Fruit fly (Drosophila melanogaster) whole organism, prepupa: Measurements from ENCODE around the gene RpS19a.

Experiments
- Blimp-1 ChIP-seq: fragments of 200-800 bp; sonication (Bioruptor generic); optimal IDR thresholded peaks from 3 replicates; lab custom pipeline; 2017; ENCODE audit warnings: missing biosample characterization, missing genetic modification characterization, mild to moderate bottlenecking, moderate library complexity, missing genetic modification reagents
- CG10669 ChIP-seq: fragments of 200-800 bp; sonication (Bioruptor generic); optimal IDR thresholded peaks from 3 replicates; lab custom pipeline; 2018; ENCODE audit warnings: missing biosample characterization, mild to moderate bottlenecking, missing genetic modification characterization, moderate library complexity
- CG11294 ChIP-seq: fragments of 200-800 bp; sonication (Bioruptor generic); IDR thresholded peaks from 2 replicates; pipeline ENCODE4 v1.3.6; 2022; ENCODE audit warnings: missing biosample characterization, missing genetic modification characterization
- CG11762 ChIP-seq: fragments of 200-800 bp; sonication (Bioruptor generic); optimal IDR thresholded peaks from 3 replicates; lab custom pipeline; 2016; ENCODE audit warnings: missing biosample characterization, missing genetic modification characterization; ENCODE audit not compliant: insufficient read depth
- CG11902 ChIP-seq: fragments of 200-800 bp; sonication (Bioruptor generic); optimal IDR thresholded peaks from 3 replicates; lab custom pipeline; 2016; ENCODE audit warnings: missing biosample characterization, missing genetic modification characterization
- CG15336 ChIP-seq: fragments of 200-800 bp; sonication (Bioruptor generic); IDR thresholded peaks from 2 replicates; pipeline ENCODE4 v1.3.6; 2022; ENCODE audit warnings: missing biosample characterization, missing genetic modification characterization
- CG1621 ChIP-seq: fragments of 200-800 bp; sonication (Bioruptor generic); optimal IDR thresholded peaks from 3 replicates; lab custom pipeline; 2018; ENCODE audit warnings: missing biosample characterization, mild to moderate bottlenecking, missing genetic modification characterization
- CG3032 ChIP-seq: fragments of 200-800 bp; optimal IDR thresholded peaks from 2 replicates; lab custom pipeline; 2019; ENCODE audit warnings: missing biosample characterization, mild to moderate bottlenecking, missing genetic modification characterization, moderate library complexity
- CG32006 ChIP-seq: fragments of 200-800 bp; sonication (Bioruptor generic); optimal IDR thresholded peaks from 3 replicates; lab custom pipeline; 2017; ENCODE audit warnings: missing biosample characterization, mild to moderate bottlenecking, missing genetic modification characterization
- CG34406 ChIP-seq: fragments of 200-800 bp; sonication (Bioruptor generic); optimal IDR thresholded peaks from 3 replicates; lab custom pipeline; 2016; ENCODE audit warnings: missing biosample characterization, missing genetic modification characterization
- CG3919 ChIP-seq: fragments of 200-800 bp; sonication (Bioruptor generic); optimal IDR thresholded peaks from 3 replicates; lab custom pipeline; 2016; ENCODE audit warnings: missing biosample characterization, missing genetic modification characterization
- CG6276 ChIP-seq: fragments of 200-800 bp; sonication (Bioruptor generic); optimal IDR thresholded peaks from 2 replicates; lab custom pipeline; 2017; ENCODE audit warnings: missing biosample characterization, mild to moderate bottlenecking, missing genetic modification characterization
- CG6808 ChIP-seq: fragments of 200-800 bp; sonication (Bioruptor generic); optimal IDR thresholded peaks from 3 replicates; lab custom pipeline; 2017; ENCODE audit warnings: missing biosample characterization, missing genetic modification characterization, mild to moderate bottlenecking, moderate library complexity, missing genetic modification reagents
- CG6854 ChIP-seq: fragments of 200-800 bp; sonication (Bioruptor generic); optimal IDR thresholded peaks from 2 replicates; lab custom pipeline; 2017; ENCODE audit warnings: missing biosample characterization, mild to moderate bottlenecking, missing genetic modification characterization
- CG8119 ChIP-seq: fragments of 200-800 bp; sonication (Bioruptor generic); IDR thresholded peaks from 3 replicates; pipeline ENCODE4 v1.3.6; 2022; ENCODE audit warnings: missing biosample characterization, missing genetic modification characterization
- CG8632 ChIP-seq: fragments of 200-800 bp; sonication (Bioruptor generic); optimal IDR thresholded peaks from 3 replicates; lab custom pipeline; 2016; ENCODE audit warnings: missing biosample characterization, missing genetic modification characterization
- Eip75B ChIP-seq: fragments of 200-800 bp; sonication (Bioruptor generic); optimal IDR thresholded peaks from 3 replicates; lab custom pipeline; 2016; ENCODE audit warnings: missing biosample characterization, missing genetic modification characterization
- Eip78C ChIP-seq: fragments of 200-800 bp; sonication (Bioruptor generic); peaks from one replicate; lab custom pipeline; 2016; ENCODE audit warnings: missing biosample characterization, missing genetic modification characterization
- Ets21C ChIP-seq: fragments of 200-800 bp; sonication (Bioruptor generic); optimal IDR thresholded peaks from 3 replicates; lab custom pipeline; 2016; ENCODE audit warnings: missing biosample characterization, missing genetic modification characterization
- Gug ChIP-seq: fragments of 200-800 bp; sonication (Bioruptor generic); IDR thresholded peaks from 2 replicates; pipeline ENCODE4 v1.3.6; 2022; ENCODE audit warnings: missing biosample characterization, missing genetic modification characterization
- Hr38 ChIP-seq: sonication (Bioruptor generic); optimal IDR thresholded peaks from 2 replicates; lab custom pipeline; 2016; ENCODE audit warnings: missing biosample characterization, missing genetic modification characterization
- Hr39 ChIP-seq: fragments of 200-800 bp; sonication (Bioruptor generic); optimal IDR thresholded peaks from 2 replicates; lab custom pipeline; 2016; ENCODE audit warnings: missing biosample characterization, missing genetic modification characterization
- Hr4 ChIP-seq: fragments of 200-800 bp; sonication (Bioruptor generic); optimal IDR thresholded peaks from 3 replicates; lab custom pipeline; 2016; ENCODE audit warnings: missing biosample characterization, missing genetic modification characterization
- Lpt ChIP-seq: fragments of 200-800 bp; sonication (Bioruptor generic); optimal IDR thresholded peaks from 3 replicates; lab custom pipeline; 2016; ENCODE audit warnings: missing biosample characterization, missing genetic modification characterization
- Met ChIP-seq: fragments of 200-800 bp; sonication (Bioruptor generic); optimal IDR thresholded peaks from 3 replicates; lab custom pipeline; 2016; ENCODE audit warnings: missing biosample characterization, missing genetic modification characterization
- OdsH ChIP-seq: fragments of 200-800 bp; sonication (Bioruptor generic); optimal IDR thresholded peaks from 3 replicates; lab custom pipeline; 2016; ENCODE audit warnings: missing biosample characterization, missing genetic modification characterization
- Smox ChIP-seq: fragments of 200-800 bp; sonication (Bioruptor generic); optimal IDR thresholded peaks from 3 replicates; lab custom pipeline; 2016; ENCODE audit warnings: missing biosample characterization, missing genetic modification characterization
- Sox102F ChIP-seq: fragments of 200-800 bp; sonication (Bioruptor generic); optimal IDR thresholded peaks from 2 replicates; lab custom pipeline; 2016; ENCODE audit warnings: missing biosample characterization, mild to moderate bottlenecking, missing genetic modification characterization
- Sox14 ChIP-seq: fragments of 200-800 bp; sonication (Bioruptor generic); optimal IDR thresholded peaks from 3 replicates; lab custom pipeline; 2016; ENCODE audit warnings: missing biosample characterization, missing genetic modification characterization
- acj6 ChIP-seq: fragments of 200-800 bp; sonication (Bioruptor generic); optimal IDR thresholded peaks from 3 replicates; lab custom pipeline; 2016; ENCODE audit warnings: missing biosample characterization, missing genetic modification characterization
- cyc ChIP-seq: fragments of 200-800 bp; sonication (Bioruptor generic); optimal IDR thresholded peaks from 3 replicates; lab custom pipeline; 2016; ENCODE audit warnings: missing biosample characterization, missing genetic modification characterization
- dsx ChIP-seq: fragments of 200-800 bp; optimal IDR thresholded peaks from 3 replicates; lab custom pipeline; 2019; ENCODE audit warnings: missing biosample characterization, mild to moderate bottlenecking, missing genetic modification characterization, moderate library complexity; ENCODE audit not compliant: poor library complexity, severe bottlenecking
- fd59A ChIP-seq: fragments of 200-800 bp; sonication (Bioruptor generic); optimal IDR thresholded peaks from 2 replicates; lab custom pipeline; 2017; ENCODE audit warnings: missing biosample characterization, mild to moderate bottlenecking, missing genetic modification characterization, missing genetic modification reagents
- lz ChIP-seq: fragments of 200-800 bp; sonication (Bioruptor generic); optimal IDR thresholded peaks from 3 replicates; lab custom pipeline; 2016; ENCODE audit warnings: missing biosample characterization, missing genetic modification characterization
- net ChIP-seq: fragments of 200-800 bp; sonication (Bioruptor generic); optimal IDR thresholded peaks from 3 replicates; lab custom pipeline; 2016; ENCODE audit warnings: missing biosample characterization, missing genetic modification characterization
- pdm3 ChIP-seq: fragments of 200-800 bp; sonication (Bioruptor generic); optimal IDR thresholded peaks from 3 replicates; lab custom pipeline; 2016; ENCODE audit warnings: missing biosample characterization, missing genetic modification characterization
- salr ChIP-seq, 2 experiments: fragments of 200-800 bp; sonication (Bioruptor generic); optimal IDR thresholded peaks; 3 replicates each; lab custom pipeline; 2016 to 2018; ENCODE audit warnings: missing biosample characterization in 2 of 2, missing genetic modification characterization in 2 of 2, mild to moderate bottlenecking in 1 of 2
- spab ChIP-seq: fragments of 200-800 bp; sonication (Bioruptor generic); optimal IDR thresholded peaks from 2 replicates; lab custom pipeline; 2017; ENCODE audit warnings: missing biosample characterization, mild to moderate bottlenecking, missing genetic modification characterization, missing genetic modification reagents
- svp ChIP-seq: fragments of 200-800 bp; sonication (Bioruptor generic); peaks from one replicate; lab custom pipeline; 2016; ENCODE audit warnings: missing biosample characterization, missing genetic modification characterization
- topi ChIP-seq: fragments of 200-800 bp; sonication (Bioruptor generic); optimal IDR thresholded peaks from 3 replicates; lab custom pipeline; 2016; ENCODE audit warnings: missing biosample characterization, missing genetic modification characterization
- vri ChIP-seq: fragments of 200-800 bp; sonication (Bioruptor generic); optimal IDR thresholded peaks from 3 replicates; lab custom pipeline; 2016; ENCODE audit warnings: missing biosample characterization, mild to moderate bottlenecking, missing genetic modification characterization

RpS19a gene

dm6 chrX:16670691-16671481, 33.2 kb downstream of the RpS19a start (continued):
- no peak for TF ChIP-seq Blimp-1
- no peak for TF ChIP-seq CG3032 (tag; lab: Kevin White, UChicago)
- TF ChIP-seq vri, result no peak
- TF ChIP-seq salr (GFP tag; optimal IDR thresholded peaks at IDR 0.05; lab: Kevin White, UChicago), result no peak
- no peak for TF ChIP-seq Gug
- no peak for TF ChIP-seq CG34406 (GFP tag; lab: Kevin White, UChicago)
- no peak for TF ChIP-seq Hr38 (GFP tag; lab: Kevin White, UChicago)
- no peak for TF ChIP-seq fd59A
- TF ChIP-seq net, result no peak

DNA sequence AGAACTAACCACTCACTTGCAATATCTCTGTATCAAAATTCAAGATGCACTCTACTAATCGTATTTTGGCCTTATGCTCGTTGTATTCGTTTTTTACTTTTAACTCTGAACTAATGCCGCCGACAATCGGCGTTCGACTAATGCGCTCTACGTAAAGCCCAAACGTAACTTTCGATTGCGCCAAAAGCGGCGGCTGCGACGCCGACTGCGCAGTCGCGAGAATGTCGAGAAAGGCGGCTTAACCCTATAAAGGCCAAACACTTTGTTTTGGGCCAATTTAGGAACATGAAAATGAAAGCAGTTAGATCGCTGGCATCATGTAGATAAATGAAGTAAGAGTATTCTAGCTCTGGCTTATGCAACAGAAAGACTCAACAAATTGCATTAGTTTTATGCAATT, 35.2 kb downstream of the RpS19a start:
- no peak for TF ChIP-seq OdsH (GFP tag; lab: Kevin White, UChicago)

- no peak for TF ChIP-seq acj6
- TF ChIP-seq Met (GFP tag; lab: Kevin White, UChicago), result no peak
- no peak for TF ChIP-seq CG8632 (GFP tag; lab: Kevin White, UChicago)
- no peak for TF ChIP-seq svp
- TF ChIP-seq CG1621 (tag; lab: Kevin White, UChicago), result no peak
- no peak for TF ChIP-seq Hr4 (GFP tag; lab: Kevin White, UChicago)
- TF ChIP-seq CG8119 (GFP tag; lab: Robert Waterston, UW), result no peak
- TF ChIP-seq CG32006 (GFP tag; lab: Kevin White, UChicago), result no peak
- no peak for TF ChIP-seq net
- no peak for TF ChIP-seq fd59A
- TF ChIP-seq pdm3 (GFP tag; lab: Kevin White, UChicago), result no peak
- TF ChIP-seq CG11902, result no peak
- TF ChIP-seq Sox14 (GFP tag; lab: Kevin White, UChicago), result no peak
- TF ChIP-seq, all 60 proteins: peak for 0
These were observed 36.8 kb downstream of the RpS19a start for dm6 chrX:16674538-16674937.

DNA sequence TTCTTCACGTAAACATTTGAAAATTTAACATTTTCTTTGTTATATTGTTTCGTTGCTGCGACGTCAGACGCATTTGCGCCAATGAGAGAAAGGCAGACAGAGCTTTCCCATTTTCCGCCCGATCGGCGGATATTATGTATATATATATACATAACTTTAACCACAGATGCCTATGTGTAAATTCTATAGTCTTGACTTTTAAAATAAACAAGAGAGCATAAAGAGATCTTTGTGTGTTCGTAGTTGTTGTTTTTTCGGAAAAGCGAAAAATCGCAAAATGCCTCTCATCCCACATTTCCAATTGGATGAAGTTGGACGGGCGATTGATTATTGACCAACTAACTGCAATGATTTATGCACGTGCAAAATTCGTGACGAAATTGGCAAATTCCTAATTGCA, 39.0 kb downstream of the RpS19a start, which contains the start of gene CG13012:
Gene CG13012 (minus strand): TSS at position 101 of the 400 bp plus-strand sequence.
- TF ChIP-seq Hr39 (GFP tag; lab: Kevin White, UChicago) (no peak), Eip78C (GFP tag; lab: Kevin White, UChicago) (peak; percentile 52), CG15336 (no peak)

DNA sequence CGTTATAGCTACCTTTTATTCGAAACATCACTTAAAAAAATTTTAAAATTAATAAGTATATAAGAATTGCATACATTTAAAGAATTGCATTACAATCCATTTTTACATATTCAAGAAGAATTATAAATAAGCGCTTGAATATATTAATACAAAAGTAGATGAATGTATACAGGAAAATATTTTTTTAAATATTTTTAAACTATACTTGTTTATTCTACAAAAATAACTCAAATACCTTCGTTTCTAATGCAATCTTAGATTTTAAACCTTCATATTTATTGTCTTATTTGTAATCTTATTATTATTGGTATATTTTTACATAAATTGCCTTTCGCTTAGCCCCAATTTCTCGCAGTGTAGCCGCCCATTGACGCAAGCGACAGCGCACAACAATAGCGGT, 39.5 kb downstream of the RpS19a start:
- no peak for TF ChIP-seq Eip75B (GFP tag; lab: Kevin White, UChicago)
- TF ChIP-seq salr (GFP tag; optimal IDR thresholded peaks at IDR 0.05; lab: Kevin White, UChicago), result peak in 1 of 2 experiments; percentile 24
- TF ChIP-seq Smox (GFP tag; lab: Kevin White, UChicago), result no peak
- TF ChIP-seq topi (GFP tag; lab: Kevin White, UChicago), result no peak
- no peak for TF ChIP-seq spab (GFP tag; lab: Kevin White, UChicago)
- no peak for TF ChIP-seq lz
- TF ChIP-seq dsx (GFP tag; lab: Kevin White, UChicago), result peak; percentile 4
- TF ChIP-seq CG10669 (GFP tag; lab: Kevin White, UChicago), result no peak
- TF ChIP-seq cyc (GFP tag; lab: Kevin White, UChicago), result no peak
- no peak for TF ChIP-seq Hr4 (GFP tag; lab: Kevin White, UChicago)
- TF ChIP-seq Eip78C (GFP tag; lab: Kevin White, UChicago), result peak; percentile 62
- TF ChIP-seq CG11762 (GFP tag; lab: Kevin White, UChicago), result no peak
- no peak for TF ChIP-seq Sox102F
- TF ChIP-seq pdm3 (GFP tag; lab: Kevin White, UChicago), result no peak
- no peak for TF ChIP-seq Lpt (GFP tag; lab: Kevin White, UChicago)
- peak; percentile 30 for TF ChIP-seq CG8632 (GFP tag; lab: Kevin White, UChicago)
- no peak for TF ChIP-seq Hr39 (GFP tag; lab: Kevin White, UChicago)
- no peak for TF ChIP-seq CG11294 (GFP tag; lab: Robert Waterston, UW)
- peak; percentile 19 for TF ChIP-seq OdsH (GFP tag; lab: Kevin White, UChicago)
- TF ChIP-seq CG1621 (tag; lab: Kevin White, UChicago), result no peak
- TF ChIP-seq CG6276 (GFP tag; lab: Kevin White, UChicago), result no peak
- peak; percentile 13 for TF ChIP-seq CG3919 (GFP tag; lab: Kevin White, UChicago)
- TF ChIP-seq CG34406 (GFP tag; lab: Kevin White, UChicago), result peak; percentile 45
- TF ChIP-seq Met (GFP tag; lab: Kevin White, UChicago), result peak; percentile 13
- peak; percentile 50; the same call in 2 of the 3 replicates for TF ChIP-seq CG8119 (GFP tag; lab: Robert Waterston, UW)
- no peak for TF ChIP-seq CG11902
- no peak for TF ChIP-seq Blimp-1
- no peak for TF ChIP-seq Hr38 (GFP tag; lab: Kevin White, UChicago)
- no peak for TF ChIP-seq Ets21C
- TF ChIP-seq CG6808 (GFP tag; lab: Kevin White, UChicago), result no peak
- TF ChIP-seq CG6854 (GFP tag; lab: Kevin White, UChicago), result no peak
